Worm (Caenorhabditis elegans) whole organism, young adult: Measurements from ENCODE around the gene him-14.

Experiments
- B0261.1 ChIP-seq: sonication (generic microtip); optimal IDR thresholded peaks from 2 replicates; lab custom pipeline; 2016; ENCODE audit warnings: mild to moderate bottlenecking, missing genetic modification characterization, moderate library complexity, missing compliant biosample characterization
- Y53G8AR.9 ChIP-seq: fragments of 200-800 bp; sonication (Bioruptor generic); conservative IDR thresholded peaks from 2 replicates; pipeline ENCODE4 v1.3.6; 2022; ENCODE audit warnings: missing genetic modification reagents, missing genetic modification characterization, missing compliant biosample characterization
- aptf-2 ChIP-seq: fragments of 200-800 bp; sonication (Bioruptor generic); conservative IDR thresholded peaks from 2 replicates; pipeline ENCODE4 v1.3.6; 2022; ENCODE audit warnings: missing genetic modification reagents, missing genetic modification characterization, missing compliant biosample characterization
- nhr-80 ChIP-seq: sonication (generic microtip); optimal IDR thresholded peaks from 2 replicates; lab custom pipeline; 2016; ENCODE audit warnings: missing genetic modification characterization, missing compliant biosample characterization
- pha-4 ChIP-seq: fragments of 150-350 bp; sonication (generic microtip); optimal IDR thresholded peaks from 2 replicates; lab custom pipeline; 2014; ENCODE audit warnings: missing biosample characterization, missing genetic modification reagents, missing genetic modification characterization
- unc-62 ChIP-seq: fragments of 150-350 bp; optimal IDR thresholded peaks from 2 replicates; lab custom pipeline; 2014; ENCODE audit warnings: missing biosample characterization, missing genetic modification reagents, missing genetic modification characterization
- zim-3 ChIP-seq: sonication (generic microtip); optimal IDR thresholded peaks from 2 replicates; lab custom pipeline; 2017; ENCODE audit warnings: mild to moderate bottlenecking, missing genetic modification characterization, moderate library complexity, missing compliant biosample characterization

- TF ChIP-seq pha-4 (no peak), Y53G8AR.9 (GFP tag; lab: Robert Waterston, UW) (no peak), nhr-80 (no peak), aptf-2 (GFP tag; lab: Robert Waterston, UW) (no peak), zim-3 (no peak), unc-62 (GFP tag; lab: Kevin White, UChicago) (no peak), B0261.1 (tag; lab: Kevin White, UChicago) (no peak)
These were observed 33.3 kb upstream of the him-14 start for ce11 chrII:7103111-7103510.
